Worm (Caenorhabditis elegans) whole organism, late embryonic: Measurements from ENCODE around the gene fip-5.

Experiments
- C08G9.2 ChIP-seq: sonication (generic microtip); optimal IDR thresholded peaks from 2 replicates; lab custom pipeline; 2016; ENCODE audit warnings: mild to moderate bottlenecking, missing genetic modification characterization, moderate library complexity, missing compliant biosample characterization
- F13H6.1 ChIP-seq: sonication (generic microtip); optimal IDR thresholded peaks from 2 replicates; lab custom pipeline; 2016; ENCODE audit warnings: missing genetic modification characterization, missing compliant biosample characterization
- K02D7.2 ChIP-seq: sonication (generic microtip); optimal IDR thresholded peaks from 2 replicates; lab custom pipeline; 2017; ENCODE audit warnings: mild to moderate bottlenecking, missing genetic modification characterization, missing compliant biosample characterization
- T23F11.4 ChIP-seq: fragments of 200-800 bp; sonication (Bioruptor generic); optimal IDR thresholded peaks from 2 replicates; lab custom pipeline; 2018; ENCODE audit warnings: mild to moderate bottlenecking, missing genetic modification characterization, missing compliant biosample characterization
- ahr-1 ChIP-seq: sonication (generic microtip); optimal IDR thresholded peaks from 2 replicates; lab custom pipeline; 2016; ENCODE audit warnings: missing genetic modification characterization, missing compliant biosample characterization
- ama-1 ChIP-seq: fragments of 150-350 bp; optimal IDR thresholded peaks from 2 replicates; lab custom pipeline; 2014
- ceh-18 ChIP-seq: sonication (generic microtip); optimal IDR thresholded peaks from 2 replicates; lab custom pipeline; 2016; ENCODE audit warnings: missing genetic modification characterization, missing compliant biosample characterization
- ceh-19 ChIP-seq: fragments of 200-800 bp; sonication (Bioruptor generic); optimal IDR thresholded peaks from 2 replicates; lab custom pipeline; 2018; ENCODE audit warnings: mild to moderate bottlenecking, missing genetic modification characterization, missing compliant biosample characterization
- ceh-2 ChIP-seq: sonication (generic microtip); optimal IDR thresholded peaks from 2 replicates; lab custom pipeline; 2016; ENCODE audit warnings: missing genotype, missing genetic modification characterization, missing compliant biosample characterization
- ceh-30 ChIP-seq: fragments of 150-350 bp; optimal IDR thresholded peaks from 2 replicates; lab custom pipeline; 2014; ENCODE audit warnings: missing biosample characterization, missing genetic modification characterization
- ceh-34 ChIP-seq: sonication (generic microtip); optimal IDR thresholded peaks from 2 replicates; lab custom pipeline; 2016; ENCODE audit warnings: mild to moderate bottlenecking, missing genetic modification characterization, missing compliant biosample characterization
- ceh-45 ChIP-seq: fragments of 200-800 bp; sonication (Bioruptor generic); IDR thresholded peaks from 2 replicates; pipeline ENCODE4 v1.3.6; 2022; ENCODE audit warnings: missing genetic modification reagents, missing genetic modification characterization, missing compliant biosample characterization
- ceh-6 ChIP-seq: fragments of 200-800 bp; sonication (Bioruptor generic); optimal IDR thresholded peaks from 2 replicates; lab custom pipeline; 2018; ENCODE audit warnings: mild to moderate bottlenecking, missing genetic modification characterization, missing compliant biosample characterization
- ceh-9 ChIP-seq: sonication (generic microtip); optimal IDR thresholded peaks from 2 replicates; lab custom pipeline; 2016; ENCODE audit warnings: mild to moderate bottlenecking, missing genetic modification characterization, inconsistent platforms, missing compliant biosample characterization
- che-1 ChIP-seq: sonication (generic microtip); optimal IDR thresholded peaks from 2 replicates; lab custom pipeline; 2016; ENCODE audit warnings: mild to moderate bottlenecking, missing genetic modification characterization, missing compliant biosample characterization
- dmd-4 ChIP-seq: sonication (generic microtip); optimal IDR thresholded peaks from 2 replicates; lab custom pipeline; 2016; ENCODE audit warnings: borderline replicate concordance, missing genetic modification characterization, missing compliant biosample characterization
- dve-1 ChIP-seq: sonication (generic microtip); optimal IDR thresholded peaks from 2 replicates; lab custom pipeline; 2017; ENCODE audit warnings: antibody characterized with exemption, mild to moderate bottlenecking, missing genetic modification characterization, missing compliant biosample characterization
- elt-2 ChIP-seq: sonication (generic microtip); optimal IDR thresholded peaks from 2 replicates; lab custom pipeline; 2016; ENCODE audit warnings: missing genetic modification reagents, missing genetic modification characterization, missing compliant biosample characterization
- elt-4 ChIP-seq: sonication (generic microtip); optimal IDR thresholded peaks from 2 replicates; lab custom pipeline; 2016; ENCODE audit warnings: missing genetic modification characterization, missing compliant biosample characterization
- fax-1 ChIP-seq: sonication (generic microtip); optimal IDR thresholded peaks from 2 replicates; lab custom pipeline; 2016; ENCODE audit warnings: missing genotype, missing genetic modification characterization, missing compliant biosample characterization
- fkh-10 ChIP-seq: fragments of 150-350 bp; optimal IDR thresholded peaks from 2 replicates; lab custom pipeline; 2014; ENCODE audit warnings: missing biosample characterization, missing genetic modification reagents, missing genetic modification characterization
- hlh-13 ChIP-seq: fragments of 200-800 bp; sonication (Bioruptor generic); optimal IDR thresholded peaks from 2 replicates; lab custom pipeline; 2018; ENCODE audit warnings: mild to moderate bottlenecking, missing genetic modification characterization, missing compliant biosample characterization
- hlh-15 ChIP-seq: sonication (generic microtip); optimal IDR thresholded peaks from 2 replicates; lab custom pipeline; 2016; ENCODE audit warnings: missing genetic modification characterization, missing compliant biosample characterization
- hlh-6 ChIP-seq: sonication (generic microtip); optimal IDR thresholded peaks from 2 replicates; lab custom pipeline; 2016; ENCODE audit warnings: missing genotype, missing genetic modification characterization, missing compliant biosample characterization
- hlh-8 ChIP-seq: sonication (generic microtip); optimal IDR thresholded peaks from 2 replicates; lab custom pipeline; 2016; ENCODE audit warnings: missing genotype, missing genetic modification characterization, missing compliant biosample characterization
- lim-6 ChIP-seq: sonication (generic microtip); optimal IDR thresholded peaks from 2 replicates; lab custom pipeline; 2016; ENCODE audit warnings: missing genetic modification characterization, missing compliant biosample characterization
- lin-11 ChIP-seq: fragments of 200-800 bp; sonication (Bioruptor generic); optimal IDR thresholded peaks from 2 replicates; lab custom pipeline; 2018; ENCODE audit warnings: mild to moderate bottlenecking, missing genetic modification characterization, missing compliant biosample characterization
- madf-2 ChIP-seq: sonication (generic microtip); optimal IDR thresholded peaks from 2 replicates; lab custom pipeline; 2017; ENCODE audit warnings: missing genetic modification characterization, missing compliant biosample characterization
- nfya-1 ChIP-seq: sonication (generic microtip); optimal IDR thresholded peaks from 2 replicates; lab custom pipeline; 2017; ENCODE audit warnings: missing genetic modification characterization, mild to moderate bottlenecking, missing compliant biosample characterization, antibody characterized with exemption, moderate library complexity
- nhr-232 ChIP-seq: sonication (generic microtip); optimal IDR thresholded peaks from 2 replicates; lab custom pipeline; 2016; ENCODE audit warnings: missing genetic modification characterization, missing compliant biosample characterization
- pag-3 ChIP-seq: sonication (generic microtip); optimal IDR thresholded peaks from 2 replicates; lab custom pipeline; 2016; ENCODE audit warnings: missing compliant biosample characterization, missing genetic modification characterization, borderline replicate concordance
- pha-2 ChIP-seq: sonication (generic microtip); optimal IDR thresholded peaks from 2 replicates; lab custom pipeline; 2017; ENCODE audit warnings: mild to moderate bottlenecking, missing genetic modification characterization, missing compliant biosample characterization
- pha-4 ChIP-seq: fragments of 150-350 bp; optimal IDR thresholded peaks from 2 replicates; lab custom pipeline; 2018; ENCODE audit warnings: missing biosample characterization, missing genetic modification reagents, missing genetic modification characterization
- pros-1 ChIP-seq: fragments of 150-350 bp; optimal IDR thresholded peaks from 2 replicates; lab custom pipeline; 2014; ENCODE audit warnings: missing biosample characterization, missing genetic modification reagents, missing genetic modification characterization
- rnt-1 ChIP-seq: sonication (generic microtip); optimal IDR thresholded peaks from 2 replicates; lab custom pipeline; 2016; ENCODE audit warnings: missing genetic modification characterization, missing compliant biosample characterization
- sdc-2 ChIP-seq: sonication (generic microtip); optimal IDR thresholded peaks from 2 replicates; lab custom pipeline; 2016; ENCODE audit warnings: missing genotype, missing genetic modification characterization, missing compliant biosample characterization
- sox-4 ChIP-seq: sonication (generic microtip); optimal IDR thresholded peaks from 2 replicates; lab custom pipeline; 2017; ENCODE audit warnings: mild to moderate bottlenecking, missing genetic modification characterization, inconsistent platforms, missing compliant biosample characterization
- unc-42 ChIP-seq: sonication (generic microtip); optimal IDR thresholded peaks from 2 replicates; lab custom pipeline; 2016; ENCODE audit warnings: missing genotype, missing genetic modification characterization, missing compliant biosample characterization
- unc-86 ChIP-seq: sonication (generic microtip); optimal IDR thresholded peaks from 2 replicates; lab custom pipeline; 2016; ENCODE audit warnings: missing genetic modification characterization, missing compliant biosample characterization
- zip-5 ChIP-seq: sonication (generic microtip); optimal IDR thresholded peaks from 2 replicates; lab custom pipeline; 2016; ENCODE audit warnings: missing genetic modification characterization, missing compliant biosample characterization
- ztf-16 ChIP-seq: sonication (generic microtip); optimal IDR thresholded peaks from 2 replicates; lab custom pipeline; 2017; ENCODE audit warnings: missing genetic modification characterization, missing compliant biosample characterization

fip-5 gene

ce11 chrX:10273392-10273791 is 29.1 kb upstream of the fip-5 start, which contains the start of gene F41E7.2:
Gene F41E7.2, plus strand, starts transcription at chrX:10273692.
- TF ChIP-seq dve-1 (tag; lab: Kevin White, UChicago) = no peak
- no peak for TF ChIP-seq elt-2
- no peak for TF ChIP-seq C08G9.2 (tag; lab: Kevin White, UChicago)
- TF ChIP-seq pag-3 (tag; lab: Kevin White, UChicago) = no peak
- TF ChIP-seq elt-4 (tag; lab: Kevin White, UChicago) = no peak
- TF ChIP-seq ceh-30 (tag; lab: Kevin White, UChicago) = no peak
- TF ChIP-seq nfya-1 (tag; lab: Kevin White, UChicago) = no peak
- TF ChIP-seq fkh-10 = no peak
- TF ChIP-seq F13H6.1 (tag; lab: Kevin White, UChicago) = no peak
- no peak for TF ChIP-seq pros-1 (tag; lab: Kevin White, UChicago)
- TF ChIP-seq ceh-18 (tag; lab: Kevin White, UChicago) = no peak
- TF ChIP-seq dmd-4 (tag; lab: Kevin White, UChicago) = no peak
- no peak for TF ChIP-seq rnt-1 (tag; lab: Kevin White, UChicago)
- TF ChIP-seq ceh-45 (GFP tag; lab: Robert Waterston, UW) = no peak
- TF ChIP-seq zip-5 = no peak
- no peak for TF ChIP-seq ztf-16 (tag; lab: Kevin White, UChicago)
- TF ChIP-seq ahr-1 (tag; lab: Kevin White, UChicago) = no peak
- TF ChIP-seq fax-1 (tag; lab: Kevin White, UChicago) = no peak

- no peak for TF ChIP-seq rnt-1 (tag; lab: Kevin White, UChicago)
- TF ChIP-seq unc-86 (tag; lab: Kevin White, UChicago) = no peak
- no peak for TF ChIP-seq ahr-1 (tag; lab: Kevin White, UChicago)
- no peak for TF ChIP-seq T23F11.4 (GFP tag; lab: Kevin White, UChicago)
- no peak for TF ChIP-seq lim-6 (tag; lab: Kevin White, UChicago)
- TF ChIP-seq ztf-16 (tag; lab: Kevin White, UChicago) = no peak
- no peak for TF ChIP-seq pros-1 (tag; lab: Kevin White, UChicago)
- no peak for TF ChIP-seq madf-2 (tag; lab: Kevin White, UChicago)
- no peak for TF ChIP-seq ceh-19 (GFP tag; lab: Kevin White, UChicago)
- no peak for TF ChIP-seq pha-4 (tag; lab: Kevin White, UChicago)
- TF ChIP-seq che-1 (tag; lab: Kevin White, UChicago) = no peak
- TF ChIP-seq hlh-6 = no peak
- no peak for TF ChIP-seq unc-42 (tag; lab: Kevin White, UChicago)
- TF ChIP-seq hlh-8 (tag; lab: Kevin White, UChicago) = no peak
- no peak for TF ChIP-seq sdc-2
- no peak for TF ChIP-seq ceh-6 (GFP tag; lab: Kevin White, UChicago)
- TF ChIP-seq ama-1 (lab: Kevin White, UChicago) = no peak
- no peak for TF ChIP-seq hlh-13 (GFP tag; lab: Kevin White, UChicago)
- no peak for TF ChIP-seq hlh-15
- no peak for TF ChIP-seq ceh-2 (tag; lab: Kevin White, UChicago)
- TF ChIP-seq, all 69 proteins: peak for 0
Observed at ce11 chrX:10274470-10274869, 28.1 kb upstream of the fip-5 start.

- TF ChIP-seq unc-86 (tag; lab: Kevin White, UChicago) (no peak), fkh-10 (no peak), hlh-8 (tag; lab: Kevin White, UChicago) (no peak), ceh-34 (tag; lab: Kevin White, UChicago) (no peak), hlh-13 (GFP tag; lab: Kevin White, UChicago) (no peak), pha-2 (tag; lab: Kevin White, UChicago) (no peak), nhr-232 (tag; lab: Kevin White, UChicago) (no peak), hlh-15 (no peak), pag-3 (tag; lab: Kevin White, UChicago) (no peak)
Observed at ce11 chrX:10277118-10277517, 25.4 kb upstream of the fip-5 start.

ce11 chrX:10279299-10279698 is 23.2 kb upstream of the fip-5 start, which contains the start of gene slc-9B.1:
Gene slc-9B.1, plus strand, starts transcription at chrX:10279599.
- TF ChIP-seq sox-4 (tag; lab: Kevin White, UChicago) = no peak
- no peak for TF ChIP-seq che-1 (tag; lab: Kevin White, UChicago)
- no peak for TF ChIP-seq lin-11 (tag; lab: Kevin White, UChicago)
- no peak for TF ChIP-seq nfya-1 (tag; lab: Kevin White, UChicago)
- TF ChIP-seq ceh-9 (tag; lab: Kevin White, UChicago) = no peak
- TF ChIP-seq K02D7.2 (tag; lab: Kevin White, UChicago) = no peak
- TF ChIP-seq, all 69 proteins: peak for 0
